Fruit fly (Drosophila melanogaster): ENCODE measurements around the gene CG10405.

CG10405 gene

dm6 chr3R:16449187-16449973 is 4.9 kb upstream of the CG10405 start (continued):
- TF ChIP-seq nmo (GFP tag; optimal IDR thresholded peaks at IDR 0.05), result peak; percentile 97
- peak; percentile 44 for TF ChIP-seq CG9797 (GFP tag; optimal IDR thresholded peaks at IDR 0.05)
- TF ChIP-seq CG3838 (GFP tag; optimal IDR thresholded peaks at IDR 0.05), result peak; percentile 68
- peak; percentile 65; the same call in 1 of the 2 replicates for TF ChIP-seq inv (GFP tag; IDR thresholded peaks at IDR 0.05; ENCODE audit: partially characterized antibody)
- TF ChIP-seq so (GFP tag; IDR thresholded peaks at IDR 0.05), result peak; percentile 85
- peak; percentile 63; the same call in 2 of the 3 replicates for TF ChIP-seq hb (GFP tag; IDR thresholded peaks at IDR 0.05; ENCODE audit: partially characterized antibody)
- TF ChIP-seq Chrac-16 (GFP tag; optimal IDR thresholded peaks at IDR 0.05), result peak; percentile 94
- peak; percentile 96 for TF ChIP-seq pnt (GFP tag; optimal IDR thresholded peaks at IDR 0.05)
- TF ChIP-seq pb (GFP tag; optimal IDR thresholded peaks at IDR 0.05), result peak; percentile 86
- TF ChIP-seq pho (GFP tag; optimal IDR thresholded peaks at IDR 0.05), result peak; percentile 61
- no peak for TF ChIP-seq zf30C (GFP tag; optimal IDR thresholded peaks at IDR 0.05)
- TF ChIP-seq Oli (tag; optimal IDR thresholded peaks at IDR 0.05), result peak; percentile 93
- TF ChIP-seq H15 (GFP tag; IDR thresholded peaks at IDR 0.05), result peak; percentile 96
- no peak for TF ChIP-seq lbe (GFP tag; optimal IDR thresholded peaks at IDR 0.05)
- TF ChIP-seq CG1602 (GFP tag; optimal IDR thresholded peaks at IDR 0.05), result peak; percentile 92
- TF ChIP-seq Ssrp (tag; optimal IDR thresholded peaks at IDR 0.05), result peak; percentile 97
- TF ChIP-seq cad (GFP tag; optimal IDR thresholded peaks at IDR 0.05), result no peak
- TF ChIP-seq CG6272 (GFP tag; IDR thresholded peaks at IDR 0.05), result peak; percentile 91
- no peak for TF ChIP-seq CG6765 (GFP tag; optimal IDR thresholded peaks at IDR 0.05)
- peak; percentile 86 for TF ChIP-seq CG5180 (GFP tag; optimal IDR thresholded peaks at IDR 0.05)
- TF ChIP-seq CG9215 (GFP tag; IDR thresholded peaks at IDR 0.05), result peak; percentile 87
- peak; percentile 75 for TF ChIP-seq gsb (GFP tag; IDR thresholded peaks at IDR 0.05)
- peak; percentile 80 for TF ChIP-seq Doc2 (GFP tag; IDR thresholded peaks at IDR 0.05)
- TF ChIP-seq Doc3 (GFP tag; IDR thresholded peaks at IDR 0.05; ENCODE audit: partially characterized antibody), result no peak
- peak; percentile 93 for TF ChIP-seq gsb-n (tag; optimal IDR thresholded peaks at IDR 0.05)
- TF ChIP-seq CG2712 (tag; optimal IDR thresholded peaks at IDR 0.05), result peak; percentile 96
- TF ChIP-seq CG6854 (GFP tag; optimal IDR thresholded peaks at IDR 0.05), result peak; percentile 47
- TF ChIP-seq CG4854 (GFP tag; optimal IDR thresholded peaks at IDR 0.05), result peak; percentile 78
- TF ChIP-seq CG17829 (tag; optimal IDR thresholded peaks at IDR 0.05), result peak; percentile 97
- peak; percentile 97 for TF ChIP-seq CG18262 (tag; optimal IDR thresholded peaks at IDR 0.05)
- TF ChIP-seq YL-1 (GFP tag; optimal IDR thresholded peaks at IDR 0.05), result peak; percentile 71
- peak; percentile 71 for TF ChIP-seq Kr (GFP tag; optimal IDR thresholded peaks at IDR 0.05)
- TF ChIP-seq bigmax (GFP tag; optimal IDR thresholded peaks at IDR 0.05), result peak; percentile 9
- TF ChIP-seq Deaf1 (tag; optimal IDR thresholded peaks at IDR 0.05), result peak; percentile 57
- TF ChIP-seq fd102C (GFP tag; optimal IDR thresholded peaks at IDR 0.05), result peak; percentile 26
- TF ChIP-seq CG42726 (GFP tag; IDR thresholded peaks at IDR 0.05; ENCODE audit: partially characterized antibody), result peak; percentile 60
- TF ChIP-seq CoRest (tag; optimal IDR thresholded peaks at IDR 0.05), result peak; percentile 95
- TF ChIP-seq CG4282 (GFP tag; optimal IDR thresholded peaks at IDR 0.05), result peak; percentile 16
- TF ChIP-seq repo (GFP tag; optimal IDR thresholded peaks at IDR 0.05), result peak; percentile 95
- TF ChIP-seq chm (GFP tag; IDR thresholded peaks at IDR 0.05), result peak; percentile 97
- TF ChIP-seq pzg (GFP tag; optimal IDR thresholded peaks at IDR 0.05), result no peak
- TF ChIP-seq H2.0 (GFP tag; IDR thresholded peaks at IDR 0.05), result peak; percentile 96
- TF ChIP-seq CG1529 (GFP tag; optimal IDR thresholded peaks at IDR 0.05), result peak; percentile 94
- TF ChIP-seq tgo (GFP tag; IDR thresholded peaks at IDR 0.05), result peak; percentile 92
- TF ChIP-seq grau (tag; optimal IDR thresholded peaks at IDR 0.05), result peak; percentile 92
- peak; percentile 15 for TF ChIP-seq CG15514 (GFP tag; optimal IDR thresholded peaks at IDR 0.05)
- TF ChIP-seq CG8478 (optimal IDR thresholded peaks at IDR 0.05), result no peak
- TF ChIP-seq ranshi (GFP tag; IDR thresholded peaks at IDR 0.05), result peak; percentile 95; the same call in 1 of the 2 replicates
- TF ChIP-seq CG6654 (GFP tag; optimal IDR thresholded peaks at IDR 0.05), result peak; percentile 89
